Worm (Caenorhabditis elegans) whole organism, L4/young adult: ENCODE data around the gene ver-1.
"Not testable (repeated sequence)": the region's sequence is repeated elsewhere in the genome, so short reads cannot be mapped to it uniquely, and the experiment has no call there.

Experiments
- W03F9.2 ChIP-seq: fragments of 150-350 bp; optimal IDR thresholded peaks from 2 replicates; lab custom pipeline; 2014; ENCODE audit warnings: missing biosample characterization, missing genetic modification characterization
- dao-5 ChIP-seq: sonication (generic microtip); optimal IDR thresholded peaks from 2 replicates; lab custom pipeline; 2016; ENCODE audit warnings: missing genotype, missing genetic modification characterization, moderate library complexity, missing compliant biosample characterization
- him-1 ChIP-seq: sonication (generic microtip); optimal IDR thresholded peaks from 2 replicates; lab custom pipeline; 2016; ENCODE audit warnings: missing genotype, missing genetic modification reagents, missing genetic modification characterization, missing compliant biosample characterization

Gene ver-1

ce11 chrIII:156645-157044 lies at the start of gene ver-1, which contains the start of gene zig-13:
TSS of gene ver-1 (plus strand) at chrIII:156824.
TSS of gene zig-13 (minus strand) at chrIII:156745.
- TF ChIP-seq dao-5 (no peak), him-1 (tag; lab: Kevin White, UChicago) (no peak), W03F9.2 (no peak)

- TF ChIP-seq dao-5 (no peak), W03F9.2 (no peak), him-1 (tag; lab: Kevin White, UChicago) (no peak)
Observed at ce11 chrIII:114603-115002, 42.0 kb upstream of the ver-1 start, which contains the start of gene C29F9.6. TSS of gene C29F9.6 (plus strand) at chrIII:114903.

- TF ChIP-seq him-1 (tag; lab: Kevin White, UChicago) (no peak), dao-5 (no peak)
Observed at ce11 chrIII:117210-117609, 39.4 kb upstream of the ver-1 start, which contains the start of gene C29F9.5. TSS of gene C29F9.5 (plus strand) at chrIII:117510.

- no peak for TF ChIP-seq him-1 (tag; lab: Kevin White, UChicago)
- TF ChIP-seq dao-5, result no peak
- no peak for TF ChIP-seq W03F9.2
Observed at ce11 chrIII:117857-118256, 38.8 kb upstream of the ver-1 start.

ce11 chrIII:120199-120598 lies 36.4 kb upstream of the ver-1 start, which contains the start of gene pals-24:
TSS of gene pals-24 (plus strand) at chrIII:120435.
- TF ChIP-seq W03F9.2 (no peak), dao-5 (no peak), him-1 (tag; lab: Kevin White, UChicago) (no peak)

ce11 chrIII:121983-122449 lies 34.6 kb upstream of the ver-1 start, which contains the start of gene C29F9.12:
TSS of gene C29F9.12 (minus strand) at chrIII:122033.
- not testable (repeated sequence) for TF ChIP-seq him-1 (tag; lab: Kevin White, UChicago); W03F9.2; dao-5

ce11 chrIII:124478-124877 lies 32.1 kb upstream of the ver-1 start, which contains the start of gene pals-23:
TSS of gene pals-23 (plus strand) at chrIII:124778.
- no peak for TF ChIP-seq dao-5
- TF ChIP-seq W03F9.2, result no peak
- TF ChIP-seq him-1 (tag; lab: Kevin White, UChicago), result no peak

- no peak for TF ChIP-seq dao-5
- no peak for TF ChIP-seq W03F9.2
- TF ChIP-seq him-1 (tag; lab: Kevin White, UChicago), result no peak
Observed at ce11 chrIII:130650-131049, 26.0 kb upstream of the ver-1 start, which contains the start of the genes nhr-280 and C29F9.2. TSS of gene nhr-280 (minus strand) at chrIII:130750. TSS of gene C29F9.2 (plus strand) at chrIII:130947.

ce11 chrIII:131627-132026 lies 25.0 kb upstream of the ver-1 start:
- no peak for TF ChIP-seq dao-5
- TF ChIP-seq W03F9.2, result no peak
- no peak for TF ChIP-seq him-1 (tag; lab: Kevin White, UChicago)

- TF ChIP-seq him-1 (tag; lab: Kevin White, UChicago) (no peak), dao-5 (no peak), W03F9.2 (no peak)
Observed at ce11 chrIII:132118-132517, 24.5 kb upstream of the ver-1 start, which contains the start of gene pals-22. TSS of gene pals-22 (plus strand) at chrIII:132418.

- no peak for TF ChIP-seq W03F9.2
Observed at ce11 chrIII:134194-134593, 22.4 kb upstream of the ver-1 start, which contains the start of gene pals-25. TSS of gene pals-25 (plus strand) at chrIII:134494.

- TF ChIP-seq W03F9.2 (no peak), dao-5 (no peak), him-1 (tag; lab: Kevin White, UChicago) (no peak)
Observed at ce11 chrIII:140904-141303, 15.7 kb upstream of the ver-1 start, which contains the start of gene fbxb-81. TSS of gene fbxb-81 (minus strand) at chrIII:141217.

ce11 chrIII:143121-143520 lies 13.5 kb upstream of the ver-1 start, which contains the start of gene fbxb-82:
TSS of gene fbxb-82 (minus strand) at chrIII:143221.
- TF ChIP-seq dao-5 (no peak), him-1 (tag; lab: Kevin White, UChicago) (no peak), W03F9.2 (no peak)

ce11 chrIII:145078-145477 lies 11.5 kb upstream of the ver-1 start, which contains the start of the genes T17A3.12 and fbxb-83:
TSS of gene T17A3.12 (minus strand) at chrIII:145178.
TSS of gene fbxb-83 (minus strand) at chrIII:145211.
- TF ChIP-seq him-1 (tag; lab: Kevin White, UChicago), result no peak
- no peak for TF ChIP-seq dao-5
- TF ChIP-seq W03F9.2, result no peak

ce11 chrIII:146369-146768 lies 10.3 kb upstream of the ver-1 start, which contains the start of gene fbxb-84:
TSS of gene fbxb-84 (minus strand) at chrIII:146469.
- TF ChIP-seq W03F9.2 (no peak), him-1 (tag; lab: Kevin White, UChicago) (no peak), dao-5 (no peak)
